Fruit fly (Drosophila melanogaster) whole organism, embryonic: ENCODE data around the gene CdGAPr.

Experiments
- CG10565 ChIP-seq: fragments of 200-800 bp; sonication (Bioruptor generic); optimal IDR thresholded peaks from 3 replicates; lab custom pipeline; 2016; ENCODE audit warnings: missing biosample characterization, mild to moderate bottlenecking, missing genetic modification characterization
- CG8924 ChIP-seq: fragments of 200-800 bp; optimal IDR thresholded peaks from 3 replicates; lab custom pipeline; 2019; ENCODE audit warnings: missing biosample characterization, mild to moderate bottlenecking, missing genetic modification characterization, moderate library complexity
- Sin3A ChIP-seq: fragments of >200 bp; optimal IDR thresholded peaks from 2 replicates; lab custom pipeline; 2018
- ci ChIP-seq: fragments of 200-800 bp; sonication (Bioruptor generic); IDR thresholded peaks from 3 replicates; pipeline ENCODE4 v1.3.6; 2022; ENCODE audit warnings: missing biosample characterization, missing genetic modification characterization
- insv ChIP-seq, 2 experiments: fragments of 200-800 bp; sonication (Bioruptor generic); optimal IDR thresholded peaks; 3 replicates each; lab custom pipeline; 2016 to 2018; ENCODE audit warnings: missing biosample characterization in 2 of 2, missing genetic modification characterization in 2 of 2
- peb ChIP-seq: fragments of 200-800 bp; sonication (Bioruptor generic); IDR thresholded peaks from 2 replicates; pipeline ENCODE4 v1.3.6; 2022; ENCODE audit warnings: missing biosample characterization, missing genetic modification characterization
- vnd ChIP-seq: fragments of 200-800 bp; sonication (Bioruptor generic); IDR thresholded peaks from 3 replicates; pipeline ENCODE4 v1.3.6; 2022; ENCODE audit warnings: missing biosample characterization, missing genetic modification characterization; ENCODE audit not compliant: partially characterized antibody

- no peak for TF ChIP-seq CG10565 (GFP tag; lab: Kevin White, UChicago)
- no peak for TF ChIP-seq Sin3A
- no peak for TF ChIP-seq insv (GFP tag; optimal IDR thresholded peaks at IDR 0.05; lab: Kevin White, UChicago)
- TF ChIP-seq ci (GFP tag; lab: Robert Waterston, UW) = peak; percentile 53; the same call in 1 of the 3 replicates
- no peak for TF ChIP-seq vnd (GFP tag; lab: Robert Waterston, UW)
- no peak for TF ChIP-seq peb (GFP tag; lab: Robert Waterston, UW)
- TF ChIP-seq CG8924 = peak; percentile 10
Observed at dm6 chr2L:19799940-19800339, 8.3 kb upstream of the CdGAPr start.
